Worm (Caenorhabditis elegans) whole organism, L1 larva: ENCODE results near the gene F35G2.5.

Source experiments
- aly-2 ChIP-seq: fragments of 150-350 bp; optimal IDR thresholded peaks from 2 replicates; lab custom pipeline; 2014; ENCODE audit warnings: missing biosample characterization, missing genetic modification characterization
- ceh-82 ChIP-seq, 3 experiments: fragments of 150-350 bp in 1 of 3; sonication (generic microtip) in 2 of 3; optimal IDR thresholded peaks; 2 replicates each; lab custom pipeline; 2014 to 2017; ENCODE audit warnings: missing biosample characterization in 3 of 3, missing genetic modification characterization in 3 of 3
- ces-1 ChIP-seq: fragments of 150-350 bp; optimal IDR thresholded peaks from 2 replicates; lab custom pipeline; 2014; ENCODE audit warnings: missing biosample characterization, missing genetic modification reagents, missing genetic modification characterization
- fkh-10 ChIP-seq: sonication (generic microtip); optimal IDR thresholded peaks from 2 replicates; lab custom pipeline; 2017; ENCODE audit warnings: missing biosample characterization, missing genetic modification reagents, missing genetic modification characterization
- hlh-17 ChIP-seq: fragments of 200-800 bp; sonication (Bioruptor generic); optimal IDR thresholded peaks from 2 replicates; lab custom pipeline; 2018; ENCODE audit warnings: missing genetic modification characterization, mild to moderate bottlenecking, missing compliant biosample characterization, moderate library complexity, borderline replicate concordance
- mef-2 ChIP-seq: fragments of 150-350 bp; optimal IDR thresholded peaks from 2 replicates; lab custom pipeline; 2014; ENCODE audit warnings: missing biosample characterization, missing genetic modification characterization
- nhr-12 ChIP-seq: sonication (generic microtip); optimal IDR thresholded peaks from 2 replicates; lab custom pipeline; 2017; ENCODE audit warnings: missing biosample characterization, missing genetic modification characterization
- nhr-77 ChIP-seq: fragments of 150-350 bp; optimal IDR thresholded peaks from 2 replicates; lab custom pipeline; 2014; ENCODE audit warnings: missing biosample characterization, missing genetic modification characterization
- snpc-4 ChIP-seq: fragments of 150-350 bp; optimal IDR thresholded peaks from 2 replicates; lab custom pipeline; 2014; ENCODE audit warnings: missing biosample characterization, missing genetic modification characterization
- unc-130 ChIP-seq: fragments of 150-350 bp; optimal IDR thresholded peaks from 2 replicates; lab custom pipeline; 2017; ENCODE audit warnings: missing biosample characterization, missing genetic modification characterization, inconsistent platforms
- ztf-11 ChIP-seq, 2 experiments: sonication (generic microtip); optimal IDR thresholded peaks; 2 replicates each; lab custom pipeline; 2016 to 2017; ENCODE audit warnings: missing genetic modification characterization in 2 of 2, missing biosample characterization in 1 of 2, missing compliant biosample characterization in 1 of 2
- ztf-4 ChIP-seq: fragments of 150-350 bp; optimal IDR thresholded peaks from 2 replicates; lab custom pipeline; 2014; ENCODE audit warnings: missing biosample characterization, missing genetic modification characterization

DNA sequence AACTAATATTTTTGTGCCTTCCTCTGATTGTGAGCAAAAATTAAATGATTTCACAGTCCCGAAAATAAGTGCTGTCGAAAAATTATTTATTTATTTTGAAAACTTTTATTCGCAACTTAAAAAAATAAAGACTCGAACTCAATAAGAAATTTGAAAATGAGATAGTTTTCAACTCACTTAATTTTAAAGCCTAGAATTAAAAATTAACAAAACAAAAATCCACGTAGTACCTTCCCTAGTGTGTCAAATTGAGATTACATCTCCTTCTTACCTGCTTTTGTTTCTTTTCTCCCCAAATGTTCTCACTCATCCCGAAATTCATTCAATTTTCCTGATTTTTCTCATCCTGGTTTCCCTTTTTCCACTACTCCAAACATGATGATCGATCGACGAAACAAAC, at the start of gene F35G2.5:
- TF ChIP-seq mef-2 (no peak), nhr-77 (tag; lab: Kevin White, UChicago) (no peak), snpc-4 (tag; lab: Kevin White, UChicago) (no peak), ztf-4 (tag; lab: Kevin White, UChicago) (no peak), ces-1 (GFP tag; lab: Kevin White, UChicago) (no peak), ceh-82 (tag; optimal IDR thresholded peaks at IDR 0.05; lab: Kevin White, UChicago) (no peak), ztf-11 (tag; optimal IDR thresholded peaks at IDR 0.05; lab: Kevin White, UChicago) (no peak), aly-2 (tag; lab: Kevin White, UChicago) (no peak), nhr-12 (tag; lab: Kevin White, UChicago) (no peak), unc-130 (tag; lab: Kevin White, UChicago) (no peak), fkh-10 (GFP tag; lab: Kevin White, UChicago) (no peak), hlh-17 (GFP tag; lab: Kevin White, UChicago) (no peak)
